Worm (Caenorhabditis elegans) whole organism, L2 larva: Measurements from ENCODE around the gene nprl-2.

Source experiments
- alr-1 ChIP-seq: fragments of 150-350 bp; optimal IDR thresholded peaks from 2 replicates; lab custom pipeline; 2014; ENCODE audit warnings: missing biosample characterization, missing genetic modification characterization
- aly-2 ChIP-seq: fragments of 150-350 bp; optimal IDR thresholded peaks from 2 replicates; lab custom pipeline; 2014; ENCODE audit warnings: missing biosample characterization, missing genetic modification characterization
- egl-27 ChIP-seq: sonication (generic microtip); optimal IDR thresholded peaks from 3 replicates; lab custom pipeline; 2017; ENCODE audit warnings: missing biosample characterization, missing genetic modification reagents, missing genetic modification characterization
- lsy-2 ChIP-seq, 2 experiments: fragments of 150-350 bp in 1 of 2; sonication (generic microtip) in 1 of 2; optimal IDR thresholded peaks; 2 replicates each; lab custom pipeline; 2014 to 2017; ENCODE audit warnings: missing biosample characterization in 2 of 2, missing genetic modification characterization in 2 of 2
- sem-4 ChIP-seq: fragments of 150-350 bp; optimal IDR thresholded peaks from 2 replicates; lab custom pipeline; 2014; ENCODE audit warnings: missing biosample characterization, missing genetic modification reagents, missing genetic modification characterization
- snpc-4 ChIP-seq: fragments of 150-350 bp; optimal IDR thresholded peaks from 2 replicates; lab custom pipeline; 2014; ENCODE audit warnings: missing biosample characterization, missing genetic modification characterization
- unc-62 ChIP-seq: fragments of 150-350 bp; optimal IDR thresholded peaks from 2 replicates; lab custom pipeline; 2014; ENCODE audit warnings: missing biosample characterization, missing genetic modification reagents, missing genetic modification characterization
- ztf-11 ChIP-seq: sonication (generic microtip); optimal IDR thresholded peaks from 2 replicates; lab custom pipeline; 2017; ENCODE audit warnings: missing biosample characterization, missing genetic modification characterization

ce11 chrIV:7567557-7568010 lies 11.0 kb downstream of the nprl-2 start, which contains the start of gene F32E10.8:
- no peak for TF ChIP-seq ztf-11 (tag; lab: Kevin White, UChicago)
- TF ChIP-seq snpc-4 (tag; lab: Kevin White, UChicago): no peak
- no peak for TF ChIP-seq sem-4
- TF ChIP-seq unc-62 (GFP tag; lab: Kevin White, UChicago): no peak
- TF ChIP-seq egl-27 (tag; lab: Kevin White, UChicago): no peak
- no peak for TF ChIP-seq lsy-2 (tag; optimal IDR thresholded peaks at IDR 0.05; lab: Kevin White, UChicago)
- TF ChIP-seq aly-2 (tag; lab: Kevin White, UChicago): no peak
- TF ChIP-seq alr-1: no peak
